Fruit fly (Drosophila melanogaster): ENCODE data around the gene r2d2.
A peak's percentile ranks its signal among the peaks of the same experiment; 100 is the strongest.

Gene r2d2

dm6 chr2L:7821279-7821848, 21.4 kb downstream of the r2d2 start:
- peak; percentile 21 for TF ChIP-seq CG17801 (GFP tag; optimal IDR thresholded peaks at IDR 0.05; ENCODE audit: partially characterized antibody)

- TF ChIP-seq CG17801 (GFP tag; optimal IDR thresholded peaks at IDR 0.05; ENCODE audit: partially characterized antibody): peak; percentile 81
Observed at dm6 chr2L:7827045-7828004, 27.4 kb downstream of the r2d2 start, which contains the start of the genes Rack1 and mts. TSS of gene Rack1 (minus strand) at chr2L:7827315. TSS of gene mts (plus strand) at chr2L:7827650.

- TF ChIP-seq CG17801 (GFP tag; optimal IDR thresholded peaks at IDR 0.05; ENCODE audit: partially characterized antibody): peak; percentile 9
Observed at dm6 chr2L:7828231-7828630, 28.3 kb downstream of the r2d2 start.

dm6 chr2L:7828901-7829300, 29.0 kb downstream of the r2d2 start:
- no peak for TF ChIP-seq CG17801 (GFP tag; optimal IDR thresholded peaks at IDR 0.05; ENCODE audit: partially characterized antibody)

- no peak for TF ChIP-seq CG17801 (GFP tag; optimal IDR thresholded peaks at IDR 0.05; ENCODE audit: partially characterized antibody)
Observed at dm6 chr2L:7833238-7833637, 33.3 kb downstream of the r2d2 start.

- TF ChIP-seq CG17801 (GFP tag; optimal IDR thresholded peaks at IDR 0.05; ENCODE audit: partially characterized antibody): no peak
Observed at dm6 chr2L:7833650-7834049, 33.7 kb downstream of the r2d2 start.

- no peak for TF ChIP-seq CG17801 (GFP tag; optimal IDR thresholded peaks at IDR 0.05; ENCODE audit: partially characterized antibody)
Observed at dm6 chr2L:7838024-7838423, 38.1 kb downstream of the r2d2 start.

dm6 chr2L:7840152-7840551, 40.2 kb downstream of the r2d2 start, which contains the start of gene CG14537:
TSS of gene CG14537 (plus strand) at chr2L:7840452.
- TF ChIP-seq CG17801 (GFP tag; optimal IDR thresholded peaks at IDR 0.05; ENCODE audit: partially characterized antibody): no peak

dm6 chr2L:7841244-7841643, 41.3 kb downstream of the r2d2 start:
- no peak for TF ChIP-seq CG17801 (GFP tag; optimal IDR thresholded peaks at IDR 0.05; ENCODE audit: partially characterized antibody)

dm6 chr2L:7849472-7849871, 49.5 kb downstream of the r2d2 start:
- TF ChIP-seq CG17801 (GFP tag; optimal IDR thresholded peaks at IDR 0.05; ENCODE audit: partially characterized antibody): no peak

dm6 chr2L:7850406-7850805, 50.5 kb downstream of the r2d2 start:
- TF ChIP-seq CG17801 (GFP tag; optimal IDR thresholded peaks at IDR 0.05; ENCODE audit: partially characterized antibody): no peak

dm6 chr2L:7851609-7852008, 51.7 kb downstream of the r2d2 start:
- TF ChIP-seq CG17801 (GFP tag; optimal IDR thresholded peaks at IDR 0.05; ENCODE audit: partially characterized antibody): no peak

All from ovary, adult (tissue).